Worm (Caenorhabditis elegans) whole organism, midembryonic: ENCODE results near the gene irld-7.

Source experiments
- T22C8.4 ChIP-seq: fragments of 200-800 bp; sonication (Bioruptor generic); IDR thresholded peaks from 2 replicates; pipeline ENCODE4 v1.3.6; 2022; ENCODE audit warnings: missing genetic modification characterization, missing compliant biosample characterization
- cog-1 ChIP-seq: sonication (generic microtip); optimal IDR thresholded peaks from 2 replicates; lab custom pipeline; 2016; ENCODE audit warnings: missing genetic modification characterization, missing compliant biosample characterization
- flt-1 ChIP-seq: fragments of 200-800 bp; sonication (Bioruptor generic); IDR thresholded peaks from 2 replicates; pipeline ENCODE4 v1.3.6; 2022; ENCODE audit warnings: missing genetic modification characterization, missing compliant biosample characterization
- klf-2 ChIP-seq: fragments of 200-800 bp; sonication (Bioruptor generic); conservative IDR thresholded peaks from 2 replicates; pipeline ENCODE4 v1.3.6; 2022; ENCODE audit warnings: missing genetic modification reagents, missing genetic modification characterization, missing compliant biosample characterization
- med-1 ChIP-seq: sonication (generic microtip); optimal IDR thresholded peaks from 2 replicates; lab custom pipeline; 2017; ENCODE audit warnings: missing genetic modification characterization, mild to moderate bottlenecking, missing compliant biosample characterization, antibody characterized with exemption, missing genetic modification reagents; ENCODE audit not compliant: insufficient read depth
- ref-1 ChIP-seq: fragments of 200-800 bp; sonication (Bioruptor generic); conservative IDR thresholded peaks from 2 replicates; pipeline ENCODE4 v1.3.6; 2022; ENCODE audit warnings: missing genetic modification reagents, missing genetic modification characterization, missing compliant biosample characterization
- tab-1 ChIP-seq: fragments of 200-800 bp; sonication (Bioruptor generic); IDR thresholded peaks from 2 replicates; pipeline ENCODE4 v1.3.6; 2022; ENCODE audit warnings: missing genetic modification characterization, missing compliant biosample characterization
- ztf-23 ChIP-seq: fragments of 200-800 bp; sonication (Bioruptor generic); IDR thresholded peaks from 2 replicates; pipeline ENCODE4 v1.3.6; 2022; ENCODE audit warnings: missing genetic modification reagents, missing genetic modification characterization, missing compliant biosample characterization
- ztf-29 ChIP-seq: fragments of 200-800 bp; sonication (Bioruptor generic); IDR thresholded peaks from 2 replicates; pipeline ENCODE4 v1.3.6; 2022; ENCODE audit warnings: missing genetic modification reagents, missing genetic modification characterization, missing compliant biosample characterization

The irld-7 gene

DNA sequence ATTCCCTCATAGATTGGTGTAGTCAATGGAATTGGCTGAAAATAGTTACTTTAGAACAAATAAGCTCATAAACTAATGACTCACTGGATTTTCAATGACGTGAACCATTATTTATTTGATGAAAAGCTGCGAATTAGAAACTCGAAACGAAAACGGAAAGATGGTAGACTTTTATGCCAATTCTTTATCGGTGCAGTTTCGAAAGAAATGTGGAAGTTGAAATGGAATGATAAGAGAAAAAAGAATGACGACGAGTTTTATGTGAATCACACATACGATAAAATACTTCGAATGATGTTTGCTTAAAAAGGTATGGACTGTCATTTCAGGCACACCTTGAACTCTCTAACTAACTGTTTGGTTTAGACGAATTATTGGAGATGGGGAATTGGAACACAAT, at the start of gene irld-7, which contains the start of gene lec-11:
TSS of gene irld-7 (plus strand) at position 332 of the 400 bp plus-strand sequence.
TSS of gene lec-11 (minus strand) at position 126 of the 400 bp plus-strand sequence.
- no peak for TF ChIP-seq cog-1 (tag; lab: Kevin White, UChicago)
- no peak for TF ChIP-seq tab-1
- no peak for TF ChIP-seq ztf-29
- no peak for TF ChIP-seq klf-2
- no peak for TF ChIP-seq flt-1
- TF ChIP-seq med-1 (GFP tag; lab: Kevin White, UChicago) = no peak
- no peak for TF ChIP-seq ztf-23 (GFP tag; lab: Robert Waterston, UW)
- TF ChIP-seq T22C8.4 = no peak
- no peak for TF ChIP-seq ref-1 (GFP tag; lab: Robert Waterston, UW)

DNA sequence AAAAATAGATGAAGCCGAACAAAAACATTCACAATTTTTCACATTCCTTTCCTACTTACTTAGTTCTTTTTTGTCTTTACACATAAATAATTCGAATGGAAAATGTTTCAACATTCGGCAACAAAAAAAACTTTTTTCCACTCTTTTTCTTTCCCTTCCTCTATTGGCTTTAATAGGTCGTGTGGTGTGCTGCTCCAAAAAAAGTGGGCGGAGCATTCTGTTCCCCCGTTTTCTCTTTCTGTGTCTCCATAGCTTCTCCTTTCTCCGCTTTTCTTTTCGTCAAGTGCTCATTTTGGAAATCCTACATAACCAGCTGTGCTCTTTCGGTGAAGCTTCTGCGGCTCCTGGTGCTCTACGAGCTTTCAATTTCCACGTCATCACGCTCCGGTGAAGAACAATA, 48.7 kb upstream of the irld-7 start, which contains the start of gene C01G5.25:
TSS of gene C01G5.25 (plus strand) at position 250 of the 400 bp plus-strand sequence.
- no peak for TF ChIP-seq ztf-29
- TF ChIP-seq cog-1 (tag; lab: Kevin White, UChicago) = no peak
- TF ChIP-seq klf-2 = no peak
- TF ChIP-seq flt-1 = no peak

ce11 chrIV:6542962-6543361, 47.2 kb upstream of the irld-7 start:
- TF ChIP-seq klf-2 (no peak), tab-1 (no peak), ref-1 (GFP tag; lab: Robert Waterston, UW) (no peak), cog-1 (tag; lab: Kevin White, UChicago) (no peak), med-1 (GFP tag; lab: Kevin White, UChicago) (no peak)

DNA sequence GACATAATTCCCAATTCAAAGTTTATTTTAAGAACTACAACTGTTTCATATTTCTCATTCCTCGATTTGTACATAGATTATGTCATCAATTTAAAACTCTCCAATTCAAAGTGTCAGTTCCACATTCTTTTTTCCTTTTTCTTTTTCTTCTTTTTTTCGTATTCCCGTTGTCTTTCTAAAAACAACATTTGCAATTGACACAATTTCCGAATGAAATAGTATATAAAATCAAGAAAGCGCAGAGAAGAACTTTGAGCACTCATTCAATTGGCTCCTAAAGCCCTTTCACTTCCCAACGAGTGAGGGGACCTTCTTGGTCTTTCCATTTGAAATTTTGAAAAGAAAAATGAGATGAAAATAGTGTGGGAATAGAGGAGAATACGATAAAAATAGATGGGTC, 42.8 kb upstream of the irld-7 start:
- TF ChIP-seq med-1 (GFP tag; lab: Kevin White, UChicago) (no peak), tab-1 (no peak), cog-1 (tag; lab: Kevin White, UChicago) (no peak), klf-2 (no peak), flt-1 (no peak), ztf-29 (no peak), ref-1 (GFP tag; lab: Robert Waterston, UW) (no peak), ztf-23 (GFP tag; lab: Robert Waterston, UW) (no peak), T22C8.4 (no peak)

- no peak for TF ChIP-seq flt-1
- TF ChIP-seq ztf-23 (GFP tag; lab: Robert Waterston, UW) = 0 out of 2 replicates have a peak, but pooled peaks have one; percentile 40
Measured at ce11 chrIV:6548609-6549008, 41.6 kb upstream of the irld-7 start, which contains the start of gene fan-1. Gene fan-1 (plus strand): TSS chrIV:6548686.

- TF ChIP-seq med-1 (GFP tag; lab: Kevin White, UChicago) = no peak
- TF ChIP-seq klf-2 = no peak
- TF ChIP-seq T22C8.4 = no peak
- no peak for TF ChIP-seq tab-1
- TF ChIP-seq ref-1 (GFP tag; lab: Robert Waterston, UW) = no peak
- no peak for TF ChIP-seq flt-1
- no peak for TF ChIP-seq cog-1 (tag; lab: Kevin White, UChicago)
- no peak for TF ChIP-seq ztf-29
- no peak for TF ChIP-seq ztf-23 (GFP tag; lab: Robert Waterston, UW)
Measured at ce11 chrIV:6552036-6552435, 38.1 kb upstream of the irld-7 start.

- TF ChIP-seq T22C8.4 = no peak
- TF ChIP-seq ref-1 (GFP tag; lab: Robert Waterston, UW) = no peak
- no peak for TF ChIP-seq flt-1
- TF ChIP-seq med-1 (GFP tag; lab: Kevin White, UChicago) = no peak
- no peak for TF ChIP-seq ztf-29
- TF ChIP-seq cog-1 (tag; lab: Kevin White, UChicago) = no peak
Measured at ce11 chrIV:6554865-6555264, 35.3 kb upstream of the irld-7 start.

ce11 chrIV:6555388-6556330, 34.5 kb upstream of the irld-7 start, which contains the start of gene paqr-1:
Gene paqr-1 (minus strand): TSS chrIV:6555438.
- TF ChIP-seq flt-1 = no peak
- no peak for TF ChIP-seq ref-1 (GFP tag; lab: Robert Waterston, UW)
- TF ChIP-seq cog-1 (tag; lab: Kevin White, UChicago) = no peak
- no peak for TF ChIP-seq tab-1
- no peak for TF ChIP-seq ztf-29
- TF ChIP-seq med-1 (GFP tag; lab: Kevin White, UChicago) = no peak
- no peak for TF ChIP-seq ztf-23 (GFP tag; lab: Robert Waterston, UW)
- no peak for TF ChIP-seq klf-2
- no peak for TF ChIP-seq T22C8.4

DNA sequence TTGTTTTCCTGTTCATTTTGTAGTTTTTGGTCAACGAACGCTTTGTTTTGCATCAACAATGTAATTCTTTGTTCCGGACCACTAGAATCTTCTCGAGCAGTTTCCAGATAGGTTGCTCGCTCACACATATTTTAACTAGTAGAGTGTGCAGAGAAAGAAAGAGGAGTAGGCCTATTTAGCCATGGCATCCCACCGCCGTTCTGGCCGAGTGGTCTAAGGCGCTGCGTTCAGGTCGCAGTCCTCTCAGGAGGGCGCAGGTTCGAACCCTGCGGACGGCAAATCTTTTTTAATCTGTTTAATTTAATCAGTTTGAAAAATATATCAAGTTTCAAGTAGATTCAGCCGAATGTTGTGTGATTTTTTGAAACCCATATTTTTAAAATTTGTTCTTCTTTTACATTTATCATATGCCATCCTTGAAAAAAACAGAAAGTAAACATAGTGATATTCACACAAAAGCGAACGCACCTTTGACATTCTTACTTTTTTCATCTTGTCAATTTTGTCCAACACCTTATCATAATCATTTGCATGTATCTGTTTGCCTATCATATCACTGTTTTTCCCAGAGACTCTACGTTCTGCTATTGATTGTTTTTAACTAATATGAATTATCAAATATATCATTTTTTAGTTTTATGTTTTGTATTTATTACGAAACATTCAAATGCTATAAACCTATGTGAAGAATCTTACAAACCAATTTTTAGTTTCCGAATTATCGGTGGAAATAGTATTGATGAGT, 33.4 kb upstream of the irld-7 start, which contains the start of gene try-3:
TSS of gene try-3 (plus strand) at position 532 of the 745 bp plus-strand sequence.
- TF ChIP-seq klf-2 = 0 out of 2 replicates have a peak, but pooled peaks have one; percentile 59
- 0 out of 2 replicates have a peak, but pooled peaks have one; percentile 46 for TF ChIP-seq ztf-29
- peak; percentile 56 for TF ChIP-seq cog-1 (tag; lab: Kevin White, UChicago)
- TF ChIP-seq med-1 (GFP tag; lab: Kevin White, UChicago) = peak; percentile 43
- TF ChIP-seq ztf-23 (GFP tag; lab: Robert Waterston, UW) = peak; percentile 84
- peak; percentile 71; the same call in 1 of the 2 replicates for TF ChIP-seq ref-1 (GFP tag; lab: Robert Waterston, UW)
- peak; percentile 92 for TF ChIP-seq flt-1
- TF ChIP-seq T22C8.4 = peak; percentile 46; the same call in 1 of the 2 replicates
- TF ChIP-seq tab-1 = peak; percentile 85
